Fruit fly (Drosophila melanogaster): Measurements from ENCODE around the gene CG32182.

DNA sequence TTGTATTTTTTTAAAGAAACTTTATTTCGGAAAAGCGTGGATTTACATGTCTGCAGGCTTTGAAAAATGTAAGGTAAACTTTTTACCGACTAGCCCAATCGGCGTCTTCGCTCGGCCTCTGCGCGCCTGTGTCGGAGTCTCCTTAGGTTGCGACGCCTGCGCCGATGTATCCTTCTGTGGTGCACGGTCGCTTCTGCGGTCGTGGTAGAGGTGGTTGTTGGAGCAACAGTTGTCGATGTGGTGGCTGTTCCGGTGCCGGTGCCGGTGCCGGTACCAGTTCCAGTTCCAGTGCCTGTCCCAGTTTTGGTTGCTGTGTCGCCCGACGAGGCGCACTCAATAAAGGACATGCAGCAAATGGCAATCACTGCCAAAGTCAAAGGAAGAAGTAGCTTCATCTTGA is 33.2 kb downstream of the CG32182 start:
- TF ChIP-seq EcR (GFP tag; optimal IDR thresholded peaks at IDR 0.05) = no peak
- no peak for TF ChIP-seq CG13204 (GFP tag; optimal IDR thresholded peaks at IDR 0.05)
- no peak for TF ChIP-seq CG12605 (GFP tag; IDR thresholded peaks at IDR 0.05)
- no peak for TF ChIP-seq CG4496 (GFP tag; IDR thresholded peaks at IDR 0.05)
- TF ChIP-seq CG32121 (GFP tag; IDR thresholded peaks at IDR 0.05) = no peak
- no peak for TF ChIP-seq CG10348 (GFP tag; IDR thresholded peaks at IDR 0.05)
- TF ChIP-seq CG8159 (tag; optimal IDR thresholded peaks at IDR 0.05) = no peak
- TF ChIP-seq D1 (tag; optimal IDR thresholded peaks at IDR 0.05) = no peak

Data from whole organism, pupa.